Fruit fly (Drosophila melanogaster): Measurements from ENCODE around the gene Pdss2.

Pdss2 gene

DNA sequence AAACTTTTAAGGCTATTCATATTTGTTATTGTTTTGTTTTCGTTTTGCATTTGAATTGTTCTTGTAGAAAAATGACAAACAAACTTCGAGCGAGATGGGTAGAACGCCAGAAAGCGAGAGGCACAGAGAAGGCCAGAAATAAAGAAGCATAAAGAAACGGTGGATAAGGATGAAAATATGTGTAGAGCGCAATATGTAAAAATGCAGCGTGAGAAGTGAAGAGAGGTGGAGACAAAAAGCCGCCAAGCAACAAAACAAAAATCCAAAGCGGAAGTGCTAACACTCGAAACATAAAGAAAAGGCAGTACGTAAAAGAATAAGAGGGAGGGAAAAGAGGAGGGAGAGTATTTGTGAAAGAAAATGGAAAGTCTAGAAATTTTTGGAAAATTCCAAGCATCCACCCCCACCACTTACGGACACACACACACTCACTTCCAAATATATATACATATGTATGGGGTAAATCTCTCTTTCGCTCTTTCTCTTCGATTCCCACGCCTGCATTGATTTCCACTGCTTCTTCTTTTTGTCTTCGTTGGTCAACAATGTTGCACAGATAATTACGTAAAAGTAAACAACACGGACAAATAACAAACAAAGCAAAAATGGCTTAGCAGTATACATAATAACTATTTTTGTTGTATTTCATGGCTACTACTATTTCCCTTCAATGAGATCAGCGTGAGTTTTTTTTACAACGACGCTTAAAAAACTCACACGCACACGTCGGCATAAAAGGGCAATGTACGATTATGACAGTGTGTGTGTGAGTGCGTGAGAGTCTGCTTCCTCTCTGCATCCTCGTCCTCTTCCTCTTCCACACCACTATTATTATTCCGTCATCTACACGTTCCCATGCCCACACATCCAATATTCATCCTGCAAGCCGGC is 20.1 kb upstream of the Pdss2 start (continued):
- no peak for TF ChIP-seq trh (GFP tag; optimal IDR thresholded peaks at IDR 0.05)
- no peak for TF ChIP-seq CG17829 (tag; optimal IDR thresholded peaks at IDR 0.05)
- peak; percentile 41 for TF ChIP-seq CG14710 (tag; optimal IDR thresholded peaks at IDR 0.05)
- peak; percentile 14 for TF ChIP-seq CG6813 (GFP tag; optimal IDR thresholded peaks at IDR 0.05)
- TF ChIP-seq pros (GFP tag; optimal IDR thresholded peaks at IDR 0.05) = peak; percentile 72
- TF ChIP-seq ara (GFP tag; IDR thresholded peaks at IDR 0.05) = peak; percentile 37; the same call in 1 of the 2 replicates
- TF ChIP-seq CG18599 (GFP tag; optimal IDR thresholded peaks at IDR 0.05) = no peak
- TF ChIP-seq CG9797 (GFP tag; optimal IDR thresholded peaks at IDR 0.05) = no peak
- no peak for TF ChIP-seq yki (optimal IDR thresholded peaks at IDR 0.05)
- no peak for TF ChIP-seq ftz-f1 (GFP tag; optimal IDR thresholded peaks at IDR 0.05)
- TF ChIP-seq CG6854 (GFP tag; optimal IDR thresholded peaks at IDR 0.05) = no peak
- TF ChIP-seq scrt (GFP tag; optimal IDR thresholded peaks at IDR 0.05) = no peak
- TF ChIP-seq CG2875 (GFP tag; optimal IDR thresholded peaks at IDR 0.05) = peak; percentile 78
- TF ChIP-seq Awh (GFP tag; IDR thresholded peaks at IDR 0.05) = peak; percentile 51; the same call in 1 of the 2 replicates
- TF ChIP-seq Fer2 (tag; optimal IDR thresholded peaks at IDR 0.05) = no peak
- no peak for TF ChIP-seq CG5953 (GFP tag; IDR thresholded peaks at IDR 0.05)
- TF ChIP-seq sens-2 (GFP tag; IDR thresholded peaks at IDR 0.05) = no peak
- no peak for TF ChIP-seq row (GFP tag; IDR thresholded peaks at IDR 0.05)
- TF ChIP-seq Atf6 (GFP tag; IDR thresholded peaks at IDR 0.05) = no peak
- no peak for TF ChIP-seq Drgx (GFP tag; IDR thresholded peaks at IDR 0.05)
- no peak for TF ChIP-seq CTCF (GFP tag; optimal IDR thresholded peaks at IDR 0.05)
- no peak for TF ChIP-seq CG2712 (tag; optimal IDR thresholded peaks at IDR 0.05)
- TF ChIP-seq CG8089 (GFP tag; optimal IDR thresholded peaks at IDR 0.05) = peak; percentile 15
- no peak for TF ChIP-seq CG10959 (GFP tag; IDR thresholded peaks at IDR 0.05)
- no peak for TF ChIP-seq CG10543 (GFP tag; optimal IDR thresholded peaks at IDR 0.05)
- TF ChIP-seq Ravus (GFP tag; IDR thresholded peaks at IDR 0.05) = no peak
- TF ChIP-seq Ets97D (GFP tag; optimal IDR thresholded peaks at IDR 0.05) = no peak
- no peak for TF ChIP-seq lmd (GFP tag; IDR thresholded peaks at IDR 0.05)
- TF ChIP-seq CG9609 (GFP tag; optimal IDR thresholded peaks at IDR 0.05) = no peak
- no peak for TF ChIP-seq CG7839 (tag; optimal IDR thresholded peaks at IDR 0.05)
- no peak for TF ChIP-seq kay (GFP tag; optimal IDR thresholded peaks at IDR 0.05)
- TF ChIP-seq CG8281 (tag; optimal IDR thresholded peaks at IDR 0.05) = peak; percentile 4
- no peak for TF ChIP-seq D19A (tag; optimal IDR thresholded peaks at IDR 0.05)
- TF ChIP-seq CG7786 (GFP tag; optimal IDR thresholded peaks at IDR 0.05) = no peak
- peak; percentile 38 for TF ChIP-seq ERR (GFP tag; optimal IDR thresholded peaks at IDR 0.05)
- no peak for TF ChIP-seq CG4282 (GFP tag; optimal IDR thresholded peaks at IDR 0.05)
- no peak for TF ChIP-seq HLH4C (GFP tag; IDR thresholded peaks at IDR 0.05; ENCODE audit: partially characterized antibody)
- TF ChIP-seq bab2 (GFP tag; optimal IDR thresholded peaks at IDR 0.05) = peak; percentile 56
- TF ChIP-seq fd3F (GFP tag; optimal IDR thresholded peaks at IDR 0.05) = no peak
- TF ChIP-seq chn (GFP tag; optimal IDR thresholded peaks at IDR 0.05) = no peak
- peak; percentile 83 for TF ChIP-seq Med (GFP tag)
- peak; percentile 4 for TF ChIP-seq CG6254 (GFP tag; optimal IDR thresholded peaks at IDR 0.05)
- peak; percentile 72 for TF ChIP-seq oc (tag; optimal IDR thresholded peaks at IDR 0.05)
- peak; percentile 66 for TF ChIP-seq CG3407 (GFP tag; optimal IDR thresholded peaks at IDR 0.05)
- TF ChIP-seq amos (GFP tag; IDR thresholded peaks at IDR 0.05; ENCODE audit: partially characterized antibody) = no peak
- peak; percentile 81 for TF ChIP-seq CG15696 (tag; optimal IDR thresholded peaks at IDR 0.05)
- TF ChIP-seq gt (GFP tag; IDR thresholded peaks at IDR 0.05) = no peak
- no peak for TF ChIP-seq dati (GFP tag; IDR thresholded peaks at IDR 0.05)
- no peak for TF ChIP-seq HHEX (GFP tag; optimal IDR thresholded peaks at IDR 0.05)
- TF ChIP-seq z (GFP tag; IDR thresholded peaks at IDR 0.05) = peak; percentile 79
